Worm (Caenorhabditis elegans): Measurements from ENCODE around the gene egl-10.

egl-10 gene

ce11 chrV:12405929-12406328, 56.9 kb downstream of the egl-10 start, which contains the start of gene K01D12.10:
Gene K01D12.10 (plus strand): TSS chrV:12406229.
- TF ChIP-seq dao-5 (tag; optimal IDR thresholded peaks at IDR 0.05): no peak
- TF ChIP-seq him-1 (tag; optimal IDR thresholded peaks at IDR 0.05): no peak
- no peak for TF ChIP-seq W03F9.2 (tag; optimal IDR thresholded peaks at IDR 0.05)

DNA sequence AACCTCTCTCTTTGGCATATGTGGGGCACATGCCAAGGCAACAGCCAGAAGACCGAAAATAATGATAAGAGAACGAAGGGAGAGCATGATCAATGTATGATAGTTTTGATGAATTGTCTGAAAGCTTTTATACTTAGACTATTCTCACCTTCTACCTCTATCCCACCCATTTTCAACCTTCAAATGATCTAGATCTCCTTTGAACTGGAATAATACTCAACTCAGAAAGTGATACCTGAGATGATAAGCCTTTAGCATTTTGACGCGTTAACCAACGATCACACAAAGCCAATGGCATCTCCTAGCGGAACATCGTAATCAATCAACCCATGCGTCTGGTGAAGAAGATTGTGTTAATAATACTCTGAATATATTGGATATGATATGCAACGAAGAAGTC, 58.3 kb downstream of the egl-10 start, which contains the start of gene K01D12.9:
K01D12.9 (minus strand) TSS at position 101 of the 400 bp plus-strand sequence.
- TF ChIP-seq dao-5 (tag; optimal IDR thresholded peaks at IDR 0.05) (no peak), W03F9.2 (tag; optimal IDR thresholded peaks at IDR 0.05) (no peak), him-1 (tag; optimal IDR thresholded peaks at IDR 0.05) (no peak)

Data from whole organism, L4/young adult.